Fruit fly (Drosophila melanogaster): ENCODE results near the gene PolG2.

The PolG2 gene

dm6 chr2L:13783264-13784154 is 49.4 kb downstream of the PolG2 start, which contains the start of gene Eato (continued):
- no peak for TF ChIP-seq CG32264 (GFP tag; optimal IDR thresholded peaks at IDR 0.05)
- TF ChIP-seq usp (GFP tag; optimal IDR thresholded peaks at IDR 0.05): no peak
- peak; percentile 3 for TF ChIP-seq Hr83 (GFP tag; optimal IDR thresholded peaks at IDR 0.05; ENCODE audit: poor library complexity, severe bottlenecking)

Measured in whole organism, wandering third instar larva.